Fruit fly (Drosophila melanogaster): ENCODE data around the gene E2f1.

dm6 chr3R:21608275-21609035 lies 52.2 kb downstream of the E2f1 start:
- TF ChIP-seq Myc (optimal IDR thresholded peaks at IDR 0.05) (no peak), GATAd (GFP tag; optimal IDR thresholded peaks at IDR 0.05) (no peak), psq (GFP tag; optimal IDR thresholded peaks at IDR 0.05) (peak; percentile 54), Jra (GFP tag; optimal IDR thresholded peaks at IDR 0.05) (no peak), jim (GFP tag; optimal IDR thresholded peaks at IDR 0.05) (no peak)

Data from whole organism, wandering third instar larva.